Worm (Caenorhabditis elegans) whole organism, L1 larva: ENCODE data around the gene K10B4.3.

Source experiments
- F16B12.6 ChIP-seq: fragments of 150-350 bp; optimal IDR thresholded peaks from 2 replicates; lab custom pipeline; 2014; ENCODE audit warnings: missing biosample characterization, missing genetic modification characterization
- Y116A8C.19 ChIP-seq: sonication (generic microtip); optimal IDR thresholded peaks from 2 replicates; lab custom pipeline; 2016; ENCODE audit warnings: missing compliant biosample characterization, missing genetic modification characterization, borderline replicate concordance
- alr-1 ChIP-seq: fragments of 200-800 bp; sonication (Bioruptor generic); optimal IDR thresholded peaks from 2 replicates; lab custom pipeline; 2018; ENCODE audit warnings: borderline replicate concordance, mild to moderate bottlenecking, missing genetic modification characterization, missing compliant biosample characterization
- ama-1 ChIP-seq: fragments of 150-350 bp; optimal IDR thresholded peaks from 2 replicates; lab custom pipeline; 2014
- blmp-1 ChIP-seq: fragments of 150-350 bp; optimal IDR thresholded peaks from 2 replicates; lab custom pipeline; 2014; ENCODE audit warnings: missing biosample characterization, missing genetic modification characterization
- ceh-8 ChIP-seq: fragments of 200-800 bp; sonication (Bioruptor generic); optimal IDR thresholded peaks from 2 replicates; lab custom pipeline; 2018; ENCODE audit warnings: mild to moderate bottlenecking, missing genetic modification characterization, moderate library complexity, missing compliant biosample characterization
- ceh-82 ChIP-seq, 3 experiments: fragments of 150-350 bp in 1 of 3; sonication (generic microtip) in 2 of 3; optimal IDR thresholded peaks; 2 replicates each; lab custom pipeline; 2014 to 2017; ENCODE audit warnings: missing biosample characterization in 3 of 3, missing genetic modification characterization in 3 of 3
- dpl-1 ChIP-seq, 3 experiments: fragments of 150-350 bp in 2 of 3; sonication (generic microtip) in 1 of 3; optimal IDR thresholded peaks; 2 replicates each; lab custom pipeline; 2014 to 2017; ENCODE audit warnings: missing biosample characterization in 3 of 3, missing genetic modification characterization in 3 of 3, missing genetic modification reagents in 3 of 3
- efl-1 ChIP-seq, 4 experiments: fragments of 150-350 bp; optimal IDR thresholded peaks in 3 of 4; peaks in 1 of 4; 1 replicate in 1 of 4; 2 replicates in 3 of 4; lab custom pipeline; 2014; ENCODE audit warnings: missing biosample characterization in 2 of 4, missing genetic modification characterization in 2 of 4, missing genetic modification reagents in 2 of 4
- elt-2 ChIP-seq: sonication (generic microtip); optimal IDR thresholded peaks from 2 replicates; lab custom pipeline; 2016; ENCODE audit warnings: missing genetic modification characterization, mild to moderate bottlenecking, inconsistent platforms, missing compliant biosample characterization, missing genetic modification reagents
- elt-3 ChIP-seq, 6 experiments: fragments of 150-350 bp in 1 of 6; sonication (generic microtip); optimal IDR thresholded peaks; 2 replicates each; lab custom pipeline; 2017 to 2018; ENCODE audit warnings: missing biosample characterization in 6 of 6, missing genetic modification characterization in 6 of 6, inconsistent platforms in 1 of 6
- fkh-4 ChIP-seq: sonication (generic microtip); optimal IDR thresholded peaks from 2 replicates; lab custom pipeline; 2016; ENCODE audit warnings: missing compliant biosample characterization, missing genetic modification characterization, borderline replicate concordance
- fkh-8 ChIP-seq: sonication (generic microtip); optimal IDR thresholded peaks from 2 replicates; lab custom pipeline; 2016; ENCODE audit warnings: mild to moderate bottlenecking, missing genetic modification characterization, missing compliant biosample characterization
- hlh-17 ChIP-seq: fragments of 200-800 bp; sonication (Bioruptor generic); optimal IDR thresholded peaks from 2 replicates; lab custom pipeline; 2018; ENCODE audit warnings: missing genetic modification characterization, mild to moderate bottlenecking, missing compliant biosample characterization, moderate library complexity, borderline replicate concordance
- hlh-4 ChIP-seq: sonication (generic microtip); optimal IDR thresholded peaks from 2 replicates; lab custom pipeline; 2016; ENCODE audit warnings: mild to moderate bottlenecking, missing genetic modification characterization, missing compliant biosample characterization
- isw-1 ChIP-seq: fragments of 200-800 bp; sonication (Bioruptor generic); IDR thresholded peaks from 2 replicates; pipeline ENCODE4 v1.3.6; 2022; ENCODE audit warnings: missing genetic modification characterization, missing compliant biosample characterization
- jun-1 ChIP-seq: fragments of 150-350 bp; optimal IDR thresholded peaks from 2 replicates; lab custom pipeline; 2014; ENCODE audit warnings: missing biosample characterization, missing genetic modification reagents, missing genetic modification characterization
- lin-14 ChIP-seq: fragments of 200-800 bp; sonication (Bioruptor generic); optimal IDR thresholded peaks from 2 replicates; lab custom pipeline; 2018; ENCODE audit warnings: mild to moderate bottlenecking, missing genetic modification characterization, moderate library complexity, missing compliant biosample characterization
- lin-15B ChIP-seq: fragments of 150-350 bp; sonication (generic microtip); optimal IDR thresholded peaks from 3 replicates; lab custom pipeline; 2014; ENCODE audit warnings: missing biosample characterization, missing genetic modification characterization
- lin-35 ChIP-seq, 2 experiments: fragments of 150-350 bp; optimal IDR thresholded peaks; 2 replicates each; lab custom pipeline; 2014; ENCODE audit warnings: missing biosample characterization in 2 of 2, missing genetic modification characterization in 2 of 2, missing genetic modification reagents in 2 of 2
- lin-39 ChIP-seq: fragments of 150-350 bp; optimal IDR thresholded peaks from 2 replicates; lab custom pipeline; 2014; ENCODE audit warnings: missing biosample characterization, missing genetic modification reagents, missing genetic modification characterization
- lsy-2 ChIP-seq, 2 experiments: fragments of 150-350 bp; optimal IDR thresholded peaks; 2 replicates each; lab custom pipeline; 2014; ENCODE audit warnings: missing biosample characterization in 2 of 2, missing genetic modification characterization in 2 of 2
- mab-9 ChIP-seq: fragments of 200-800 bp; sonication (Bioruptor generic); IDR thresholded peaks from 2 replicates; pipeline ENCODE4 v1.3.6; 2022; ENCODE audit warnings: missing genetic modification reagents, missing genetic modification characterization, missing compliant biosample characterization
- mdl-1 ChIP-seq, 2 experiments: fragments of 150-350 bp; optimal IDR thresholded peaks; 2 replicates each; lab custom pipeline; 2014 to 2017; ENCODE audit warnings: missing biosample characterization in 2 of 2, missing genetic modification characterization in 2 of 2, inconsistent platforms in 1 of 2
- mef-2 ChIP-seq: fragments of 150-350 bp; optimal IDR thresholded peaks from 2 replicates; lab custom pipeline; 2014; ENCODE audit warnings: missing biosample characterization, missing genetic modification characterization
- nhr-19 ChIP-seq: fragments of 200-800 bp; sonication (Bioruptor generic); conservative IDR thresholded peaks from 2 replicates; pipeline ENCODE4 v1.3.6; 2022; ENCODE audit warnings: missing genetic modification characterization, missing compliant biosample characterization
- nhr-20 ChIP-seq: sonication (generic microtip); optimal IDR thresholded peaks from 2 replicates; lab custom pipeline; 2016; ENCODE audit warnings: mild to moderate bottlenecking, missing genetic modification characterization, missing compliant biosample characterization
- nhr-237 ChIP-seq: fragments of 150-350 bp; optimal IDR thresholded peaks from 2 replicates; lab custom pipeline; 2014; ENCODE audit warnings: missing biosample characterization, missing genetic modification characterization
- nhr-71 ChIP-seq: sonication (generic microtip); optimal IDR thresholded peaks from 2 replicates; lab custom pipeline; 2016; ENCODE audit warnings: mild to moderate bottlenecking, missing genetic modification characterization, moderate library complexity, missing compliant biosample characterization
- nhr-84 ChIP-seq: sonication (generic microtip); optimal IDR thresholded peaks from 2 replicates; lab custom pipeline; 2017; ENCODE audit warnings: missing biosample characterization, missing genetic modification characterization
- nhr-85 ChIP-seq: sonication (generic microtip); peaks from one replicate; lab custom pipeline; 2016; ENCODE audit warnings: missing genetic modification characterization, inconsistent platforms, missing compliant biosample characterization
- nhr-90 ChIP-seq: sonication (generic microtip); optimal IDR thresholded peaks from 2 replicates; lab custom pipeline; 2016; ENCODE audit warnings: mild to moderate bottlenecking, missing genetic modification characterization, missing compliant biosample characterization; ENCODE audit not compliant: poor library complexity
- pqm-1 ChIP-seq: sonication (generic microtip); optimal IDR thresholded peaks from 3 replicates; lab custom pipeline; 2017; ENCODE audit warnings: missing biosample characterization, missing genetic modification characterization
- rnt-1 ChIP-seq: sonication (generic microtip); optimal IDR thresholded peaks from 2 replicates; lab custom pipeline; 2016; ENCODE audit warnings: mild to moderate bottlenecking, missing genetic modification characterization, moderate library complexity, missing compliant biosample characterization
- skn-1 ChIP-seq: fragments of 150-350 bp; optimal IDR thresholded peaks from 2 replicates; lab custom pipeline; 2014; ENCODE audit warnings: missing biosample characterization, missing genetic modification characterization
- snu-23 ChIP-seq: sonication (generic microtip); optimal IDR thresholded peaks from 2 replicates; lab custom pipeline; 2016; ENCODE audit warnings: missing genetic modification characterization, missing compliant biosample characterization
- sox-4 ChIP-seq: sonication (generic microtip); optimal IDR thresholded peaks from 2 replicates; lab custom pipeline; 2016; ENCODE audit warnings: missing genetic modification characterization, missing compliant biosample characterization
- tbx-2 ChIP-seq: sonication (generic microtip); optimal IDR thresholded peaks from 2 replicates; lab custom pipeline; 2016; ENCODE audit warnings: missing genetic modification characterization, missing compliant biosample characterization
- tlp-1 ChIP-seq: fragments of 150-350 bp; optimal IDR thresholded peaks from 2 replicates; lab custom pipeline; 2014; ENCODE audit warnings: missing biosample characterization, missing genetic modification characterization
- unc-130 ChIP-seq: fragments of 150-350 bp; optimal IDR thresholded peaks from 2 replicates; lab custom pipeline; 2017; ENCODE audit warnings: missing biosample characterization, missing genetic modification characterization, inconsistent platforms
- unc-30 ChIP-seq: sonication (generic microtip); optimal IDR thresholded peaks from 2 replicates; lab custom pipeline; 2017; ENCODE audit warnings: missing biosample characterization, missing genetic modification characterization
- unc-62 ChIP-seq: fragments of 150-350 bp; optimal IDR thresholded peaks from 2 replicates; lab custom pipeline; 2014; ENCODE audit warnings: missing biosample characterization, missing genetic modification reagents, missing genetic modification characterization
- xbp-1 ChIP-seq: sonication (generic microtip); optimal IDR thresholded peaks from 2 replicates; lab custom pipeline; 2016; ENCODE audit warnings: missing genetic modification characterization, missing compliant biosample characterization
- zip-4 ChIP-seq: fragments of 200-800 bp; sonication (Bioruptor generic); optimal IDR thresholded peaks from 2 replicates; lab custom pipeline; 2018; ENCODE audit warnings: mild to moderate bottlenecking, missing genetic modification characterization, moderate library complexity, missing compliant biosample characterization

K10B4.3 gene

DNA sequence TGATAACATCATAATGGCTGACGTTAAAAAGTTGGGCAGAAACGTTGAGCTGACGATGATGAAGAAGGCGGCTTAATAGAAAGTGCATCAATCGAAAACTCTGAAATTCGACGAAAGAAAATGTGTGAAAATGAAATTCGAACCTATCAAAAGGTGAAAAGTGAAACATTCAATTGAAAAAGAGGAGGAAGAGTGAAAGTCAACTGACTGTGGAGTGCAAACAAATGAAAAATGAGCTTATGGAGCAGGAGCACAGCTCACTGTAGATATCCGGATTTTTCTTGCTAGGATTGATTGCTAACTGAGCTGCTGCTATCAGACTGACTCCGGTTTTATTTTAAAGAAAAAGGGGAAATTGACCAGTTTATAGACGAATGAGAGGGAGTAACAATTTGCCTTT lies at the start of gene K10B4.3:
Gene K10B4.3 (minus strand): TSS at position 101 of the 400 bp plus-strand sequence.
- TF ChIP-seq unc-62 (GFP tag; lab: Kevin White, UChicago) (no peak), unc-30 (no peak), lin-35 (GFP tag; optimal IDR thresholded peaks at IDR 0.05; lab: Kevin White, UChicago) (no peak), dpl-1 (GFP tag; optimal IDR thresholded peaks at IDR 0.05; lab: Kevin White, UChicago) (no peak)

- TF ChIP-seq nhr-85 (tag; lab: Kevin White, UChicago) (peak; percentile 68), lin-14 (GFP tag; lab: Kevin White, UChicago) (peak; percentile 37), fkh-8 (tag; lab: Kevin White, UChicago) (no peak), fkh-4 (tag; lab: Kevin White, UChicago) (no peak), elt-3 (tag; optimal IDR thresholded peaks at IDR 0.05; lab: Kevin White, UChicago) (peak in 1 of 6 experiments; percentile 9), unc-30 (no peak), hlh-4 (tag; lab: Kevin White, UChicago) (no peak), efl-1 (optimal IDR thresholded peaks at IDR 0.05; lab: Kevin White, UChicago) (no peak), efl-1 (GFP tag; optimal IDR thresholded peaks at IDR 0.05 in 1 of 2; lab: Kevin White, UChicago) (peak in 1 of 2 experiments; percentile 76), xbp-1 (tag; lab: Kevin White, UChicago) (no peak), dpl-1 (GFP tag; optimal IDR thresholded peaks at IDR 0.05; lab: Kevin White, UChicago) (no peak), lin-35 (GFP tag; optimal IDR thresholded peaks at IDR 0.05; lab: Kevin White, UChicago) (no peak)
Observed at ce11 chrII:163229-163628, 42.2 kb upstream of the K10B4.3 start.

DNA sequence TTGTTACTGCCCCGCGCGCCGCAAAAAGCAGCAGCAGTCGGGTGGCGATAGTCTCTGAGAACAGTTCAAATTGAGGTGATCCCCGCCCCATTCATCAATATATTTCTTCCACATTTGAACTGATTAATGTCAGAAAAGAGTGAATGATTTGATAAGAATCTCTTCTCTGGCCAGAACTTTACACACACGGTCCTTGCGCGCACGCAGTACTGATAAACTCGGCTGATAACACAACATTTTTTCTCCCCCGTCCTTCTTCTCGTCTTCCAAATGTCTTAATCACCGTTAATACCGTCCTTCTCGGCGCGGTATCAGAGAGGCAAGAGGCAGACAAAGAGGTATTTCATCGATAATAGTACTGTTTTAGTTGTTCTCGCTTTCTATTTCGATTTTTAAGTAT lies 41.2 kb upstream of the K10B4.3 start, which contains the start of gene etr-1:
Gene etr-1 (plus strand): TSS at position 193 of the 400 bp plus-strand sequence.
- TF ChIP-seq sox-4 (no peak), unc-130 (tag; lab: Kevin White, UChicago) (peak; percentile 25), snu-23 (peak; percentile 5), jun-1 (tag; lab: Kevin White, UChicago) (peak; percentile 55), nhr-90 (peak; percentile 16), lin-14 (GFP tag; lab: Kevin White, UChicago) (peak; percentile 76), blmp-1 (peak; percentile 73), mdl-1 (tag; optimal IDR thresholded peaks at IDR 0.05; lab: Kevin White, UChicago) (peak in 1 of 2 experiments; percentile 44), alr-1 (no peak), nhr-71 (tag; lab: Kevin White, UChicago) (peak; percentile 36), tlp-1 (tag; lab: Kevin White, UChicago) (peak; percentile 26), lin-35 (GFP tag; optimal IDR thresholded peaks at IDR 0.05; lab: Kevin White, UChicago) (peak in 1 of 2 experiments; percentile 53), nhr-20 (tag; lab: Kevin White, UChicago) (peak; percentile 23), elt-3 (tag; optimal IDR thresholded peaks at IDR 0.05; lab: Kevin White, UChicago) (peak; percentile 21 to 96 (median 79)), lsy-2 (tag; optimal IDR thresholded peaks at IDR 0.05; lab: Kevin White, UChicago) (peak in 1 of 2 experiments; percentile 27), pqm-1 (peak; percentile 19), ceh-8 (GFP tag; lab: Kevin White, UChicago) (no peak), fkh-4 (tag; lab: Kevin White, UChicago) (no peak), elt-2 (tag; lab: Kevin White, UChicago) (peak; percentile 94)

ce11 chrII:161275-161674 lies 40.3 kb upstream of the K10B4.3 start:
- TF ChIP-seq Y116A8C.19 (tag; lab: Kevin White, UChicago) (no peak), ceh-82 (tag; optimal IDR thresholded peaks at IDR 0.05; lab: Kevin White, UChicago) (no peak), isw-1 (GFP tag; lab: Robert Waterston, UW) (no peak), ama-1 (lab: Kevin White, UChicago) (no peak), sox-4 (no peak), nhr-90 (no peak), unc-30 (no peak), hlh-17 (GFP tag; lab: Kevin White, UChicago) (no peak), nhr-84 (tag; lab: Kevin White, UChicago) (no peak), lin-15B (tag; lab: Kevin White, UChicago) (no peak), rnt-1 (peak; percentile 72), nhr-19 (peak; percentile 51), mef-2 (tag; lab: Kevin White, UChicago) (no peak), zip-4 (GFP tag; lab: Kevin White, UChicago) (no peak), nhr-237 (tag; lab: Kevin White, UChicago) (no peak), F16B12.6 (tag; lab: Kevin White, UChicago) (no peak), skn-1 (tag; lab: Kevin White, UChicago) (no peak), hlh-4 (tag; lab: Kevin White, UChicago) (no peak), tbx-2 (peak; percentile 4), fkh-4 (tag; lab: Kevin White, UChicago) (no peak), nhr-71 (tag; lab: Kevin White, UChicago) (peak; percentile 71), efl-1 (optimal IDR thresholded peaks at IDR 0.05; lab: Kevin White, UChicago) (peak in 1 of 2 experiments; percentile 22), efl-1 (GFP tag; optimal IDR thresholded peaks at IDR 0.05 in 1 of 2; lab: Kevin White, UChicago) (peak in 1 of 2 experiments; percentile 92), ceh-8 (GFP tag; lab: Kevin White, UChicago) (no peak), mab-9 (GFP tag; lab: Robert Waterston, UW) (no peak), lin-39 (tag; lab: Kevin White, UChicago) (peak; percentile 8)
